Fruit fly (Drosophila melanogaster): Measurements from ENCODE around the gene CG11563.

Gene CG11563

dm6 chr3R:31688671-31689642 is 47.9 kb upstream of the CG11563 start (continued):
- TF ChIP-seq CTCF (GFP tag; optimal IDR thresholded peaks at IDR 0.05): no peak
- TF ChIP-seq CG18764 (GFP tag; optimal IDR thresholded peaks at IDR 0.05): no peak
- TF ChIP-seq CG9215 (GFP tag; IDR thresholded peaks at IDR 0.05): no peak
- no peak for TF ChIP-seq CG9437 (GFP tag; optimal IDR thresholded peaks at IDR 0.05)
- TF ChIP-seq Doc2 (GFP tag; IDR thresholded peaks at IDR 0.05): no peak
- TF ChIP-seq D19A (tag; optimal IDR thresholded peaks at IDR 0.05): no peak
- no peak for TF ChIP-seq CG10267 (tag; optimal IDR thresholded peaks at IDR 0.05)
- TF ChIP-seq CG31365 (tag; optimal IDR thresholded peaks at IDR 0.05): no peak
- no peak for TF ChIP-seq sim (GFP tag; IDR thresholded peaks at IDR 0.05)
- TF ChIP-seq CG13894 (tag; optimal IDR thresholded peaks at IDR 0.05): no peak
- TF ChIP-seq ham (GFP tag; IDR thresholded peaks at IDR 0.05): no peak
- no peak for TF ChIP-seq Fer1 (GFP tag; optimal IDR thresholded peaks at IDR 0.05)
- TF ChIP-seq grau (tag; optimal IDR thresholded peaks at IDR 0.05): peak; percentile 64
- TF ChIP-seq CG15073 (GFP tag; optimal IDR thresholded peaks at IDR 0.05): no peak
- peak; percentile 39; the same call in 1 of the 3 replicates for TF ChIP-seq CG6791 (GFP tag; IDR thresholded peaks at IDR 0.05; ENCODE audit: partially characterized antibody)
- no peak for TF ChIP-seq CG3407 (GFP tag; optimal IDR thresholded peaks at IDR 0.05)
- TF ChIP-seq crol (GFP tag; IDR thresholded peaks at IDR 0.05): 0 out of 2 replicates have a peak, but pooled peaks have one; percentile 42
- no peak for TF ChIP-seq ash1 (GFP tag; optimal IDR thresholded peaks at IDR 0.05)
- no peak for TF ChIP-seq bbx (GFP tag; IDR thresholded peaks at IDR 0.05; ENCODE audit: partially characterized antibody)
- TF ChIP-seq Oli (tag; optimal IDR thresholded peaks at IDR 0.05): peak; percentile 32
- no peak for TF ChIP-seq nau (GFP tag; optimal IDR thresholded peaks at IDR 0.05)
- peak; percentile 57 for TF ChIP-seq ftz-f1 (GFP tag; optimal IDR thresholded peaks at IDR 0.05)
- TF ChIP-seq unpg (GFP tag; optimal IDR thresholded peaks at IDR 0.05): peak; percentile 14
- TF ChIP-seq CG14965 (GFP tag; optimal IDR thresholded peaks at IDR 0.05; ENCODE audit: borderline replicate concordance): no peak
- TF ChIP-seq Deaf1 (tag; optimal IDR thresholded peaks at IDR 0.05): peak; percentile 79
- no peak for TF ChIP-seq gsb-n (tag; optimal IDR thresholded peaks at IDR 0.05)
- no peak for TF ChIP-seq wdn (GFP tag; IDR thresholded peaks at IDR 0.05)
- no peak for TF ChIP-seq NFAT (GFP tag; IDR thresholded peaks at IDR 0.05)
- no peak for TF ChIP-seq da (GFP tag; optimal IDR thresholded peaks at IDR 0.05)
- TF ChIP-seq CG7928 (GFP tag; optimal IDR thresholded peaks at IDR 0.05): no peak
- TF ChIP-seq salm (tag; optimal IDR thresholded peaks at IDR 0.05): no peak
- peak in 1 of 2 experiments; percentile 8 for TF ChIP-seq bsh (GFP tag; optimal IDR thresholded peaks at IDR 0.05)
- peak; percentile 50 for TF ChIP-seq nom (GFP tag; optimal IDR thresholded peaks at IDR 0.05)
- no peak for TF ChIP-seq HLH4C (GFP tag; IDR thresholded peaks at IDR 0.05; ENCODE audit: partially characterized antibody)
- TF ChIP-seq Ssrp (tag; optimal IDR thresholded peaks at IDR 0.05): peak; percentile 21
- TF ChIP-seq CG15479 (GFP tag; optimal IDR thresholded peaks at IDR 0.05): peak; percentile 5
- no peak for TF ChIP-seq maf-S (GFP tag; optimal IDR thresholded peaks at IDR 0.05)
- no peak for TF ChIP-seq CG1233 (GFP tag; optimal IDR thresholded peaks at IDR 0.05)
- no peak for TF ChIP-seq dmrt11E (tag; optimal IDR thresholded peaks at IDR 0.05)
- no peak for TF ChIP-seq Dfd (GFP tag; optimal IDR thresholded peaks at IDR 0.05)
- TF ChIP-seq crp (GFP tag; optimal IDR thresholded peaks at IDR 0.05): no peak
- no peak for TF ChIP-seq CkIIα-i1 (GFP tag; IDR thresholded peaks at IDR 0.05)
- no peak for TF ChIP-seq dm (GFP tag; optimal IDR thresholded peaks at IDR 0.05)
- no peak for TF ChIP-seq emc (GFP tag; optimal IDR thresholded peaks at IDR 0.05)
- no peak for TF ChIP-seq Oaz (GFP tag; IDR thresholded peaks at IDR 0.05)
- peak; percentile 13 for TF ChIP-seq Nf-YB (GFP tag; optimal IDR thresholded peaks at IDR 0.05)
- no peak for TF ChIP-seq CG5245 (GFP tag; optimal IDR thresholded peaks at IDR 0.05)
- no peak for TF ChIP-seq run (tag; optimal IDR thresholded peaks at IDR 0.05)
